Fruit fly (Drosophila melanogaster): Measurements from ENCODE around the gene b6.

dm6 chrX:1669840-1670239, 16.6 kb upstream of the b6 start:
- TF ChIP-seq spab (GFP tag; optimal IDR thresholded peaks at IDR 0.05) (no peak), Gug (GFP tag; IDR thresholded peaks at IDR 0.05) (no peak), lz (GFP tag; optimal IDR thresholded peaks at IDR 0.05) (no peak), eg (GFP tag; IDR thresholded peaks at IDR 0.05) (no peak), CG6854 (GFP tag; optimal IDR thresholded peaks at IDR 0.05) (no peak), CG10631 (GFP tag; optimal IDR thresholded peaks at IDR 0.05) (no peak), CG10669 (GFP tag; optimal IDR thresholded peaks at IDR 0.05) (no peak)
